Worm (Caenorhabditis elegans) whole organism, L4 larva: ENCODE results near the gene srw-82.

ENCODE experiments used
- ZK337.2 ChIP-seq: fragments of 200-800 bp; sonication (Bioruptor generic); IDR thresholded peaks from 2 replicates; pipeline ENCODE4 v1.3.6; 2022; ENCODE audit warnings: missing genetic modification reagents, missing genetic modification characterization, missing compliant biosample characterization
- egl-27 ChIP-seq: sonication (generic microtip); optimal IDR thresholded peaks from 3 replicates; lab custom pipeline; 2017; ENCODE audit warnings: missing biosample characterization, missing genetic modification reagents, missing genetic modification characterization
- jun-1 ChIP-seq: fragments of 150-350 bp; optimal IDR thresholded peaks from 2 replicates; lab custom pipeline; 2014; ENCODE audit warnings: missing biosample characterization, missing genetic modification reagents, missing genetic modification characterization
- lin-15B ChIP-seq: fragments of 150-350 bp; sonication (generic microtip); optimal IDR thresholded peaks from 3 replicates; lab custom pipeline; 2014; ENCODE audit warnings: missing biosample characterization, missing genetic modification characterization
- mdl-1 ChIP-seq, 2 experiments: fragments of 150-350 bp in 1 of 2; sonication (generic microtip) in 1 of 2; optimal IDR thresholded peaks; 2 replicates each; lab custom pipeline; 2014 to 2017; ENCODE audit warnings: missing biosample characterization in 2 of 2, missing genetic modification characterization in 2 of 2
- nhr-11 ChIP-seq: fragments of 150-350 bp; optimal IDR thresholded peaks from 2 replicates; lab custom pipeline; 2014; ENCODE audit warnings: missing biosample characterization, missing genetic modification characterization
- nhr-28 ChIP-seq: fragments of 150-350 bp; optimal IDR thresholded peaks from 2 replicates; lab custom pipeline; 2014; ENCODE audit warnings: missing biosample characterization, missing genetic modification characterization
- pha-4 ChIP-seq, 2 experiments: fragments of 150-350 bp in 1 of 2; fragments of 200-800 bp in 1 of 2; sonication (Bioruptor generic) in 1 of 2; IDR thresholded peaks in 1 of 2; optimal IDR thresholded peaks in 1 of 2; 2 replicates each; pipeline versions ENCODE4 v1.3.6 to Lab custom; 2014 to 2022; ENCODE audit warnings: missing genetic modification characterization in 2 of 2, missing genetic modification reagents in 2 of 2, missing biosample characterization in 1 of 2, missing compliant biosample characterization in 1 of 2
- unc-62 ChIP-seq, 3 experiments: fragments of 150-350 bp in 1 of 3; sonication (generic microtip); optimal IDR thresholded peaks in 2 of 3; peaks in 1 of 3; 1 replicate in 1 of 3; 2 replicates in 2 of 3; lab custom pipeline; 2014 to 2017; ENCODE audit warnings: missing biosample characterization in 3 of 3, missing genetic modification characterization in 3 of 3, missing genetic modification reagents in 3 of 3, missing genotype in 1 of 3

- TF ChIP-seq lin-15B (tag; lab: Kevin White, UChicago) (no peak), ZK337.2 (GFP tag; lab: Robert Waterston, UW) (no peak), mdl-1 (tag; optimal IDR thresholded peaks at IDR 0.05; lab: Kevin White, UChicago) (no peak), egl-27 (tag; lab: Kevin White, UChicago) (no peak), nhr-28 (no peak), pha-4 (GFP tag; IDR thresholded peaks at IDR 0.05; lab: Robert Waterston, UW) (no peak), pha-4 (tag; optimal IDR thresholded peaks at IDR 0.05; lab: Kevin White, UChicago) (no peak), jun-1 (no peak), nhr-11 (tag; lab: Kevin White, UChicago) (no peak), unc-62 (GFP tag; optimal IDR thresholded peaks at IDR 0.05 in 1 of 2; lab: Kevin White, UChicago) (no peak), unc-62 (tag; optimal IDR thresholded peaks at IDR 0.05; lab: Kevin White, UChicago) (no peak)
Observed at ce11 chrV:18431450-18431849, at the start of gene srw-82.
